Worm (Caenorhabditis elegans) whole organism, L3 larva: ENCODE results near the gene nhr-60.

Source experiments
- ceh-9 ChIP-seq: sonication (generic microtip); optimal IDR thresholded peaks from 2 replicates; lab custom pipeline; 2018; ENCODE audit warnings: missing biosample characterization, missing genetic modification characterization
- lin-39 ChIP-seq: fragments of 150-350 bp; optimal IDR thresholded peaks from 2 replicates; lab custom pipeline; 2018; ENCODE audit warnings: missing biosample characterization, missing genetic modification reagents, missing genetic modification characterization
- nhr-76 ChIP-seq: fragments of 150-350 bp; sonication (generic microtip); optimal IDR thresholded peaks from 5 replicates; lab custom pipeline; 2014; ENCODE audit warnings: missing biosample characterization, missing genetic modification characterization
- snpc-4 ChIP-seq: fragments of 150-350 bp; optimal IDR thresholded peaks from 2 replicates; lab custom pipeline; 2014; ENCODE audit warnings: missing biosample characterization, missing genetic modification characterization

ce11 chrV:15721888-15722287 lies 51.2 kb downstream of the nhr-60 start, which contains the start of gene srh-140:
- TF ChIP-seq lin-39 (tag; lab: Kevin White, UChicago) (no peak), snpc-4 (no peak), nhr-76 (tag; lab: Kevin White, UChicago) (no peak), ceh-9 (no peak)
